Worm (Caenorhabditis elegans) whole organism, mixed stage, embryonic: ENCODE results near the gene clc-11.

Experiments used
- M03D4.4 ChIP-seq: sonication (generic microtip); optimal IDR thresholded peaks from 2 replicates; lab custom pipeline; 2017; ENCODE audit warnings: mild to moderate bottlenecking, missing genetic modification characterization, missing compliant biosample characterization
- bed-3 ChIP-seq: fragments of 200-800 bp; sonication (Bioruptor generic); optimal IDR thresholded peaks from 3 replicates; lab custom pipeline; 2018; ENCODE audit warnings: mild to moderate bottlenecking, missing genetic modification characterization, moderate library complexity, missing compliant biosample characterization
- blmp-1 ChIP-seq: fragments of 150-350 bp; optimal IDR thresholded peaks from 2 replicates; lab custom pipeline; 2014; ENCODE audit warnings: missing biosample characterization, missing genetic modification characterization
- ceh-43 ChIP-seq: fragments of 200-800 bp; sonication (Bioruptor generic); optimal IDR thresholded peaks from 2 replicates; lab custom pipeline; 2018; ENCODE audit warnings: mild to moderate bottlenecking, missing genetic modification characterization, moderate library complexity, missing compliant biosample characterization
- ceh-83 ChIP-seq: fragments of 200-800 bp; sonication (Bioruptor generic); optimal IDR thresholded peaks from 2 replicates; lab custom pipeline; 2018; ENCODE audit warnings: mild to moderate bottlenecking, missing genetic modification characterization, missing compliant biosample characterization
- ces-1 ChIP-seq: fragments of 150-350 bp; optimal IDR thresholded peaks from 2 replicates; lab custom pipeline; 2014; ENCODE audit warnings: missing biosample characterization, missing genetic modification reagents, missing genetic modification characterization
- cnd-1 ChIP-seq: fragments of 200-800 bp; sonication (Bioruptor generic); optimal IDR thresholded peaks from 2 replicates; lab custom pipeline; 2018; ENCODE audit warnings: mild to moderate bottlenecking, missing genetic modification characterization, missing compliant biosample characterization
- drap-1 ChIP-seq: fragments of 200-800 bp; sonication (Bioruptor generic); optimal IDR thresholded peaks from 3 replicates; lab custom pipeline; 2018; ENCODE audit warnings: mild to moderate bottlenecking, missing genetic modification characterization, missing compliant biosample characterization
- elt-1 ChIP-seq: sonication (generic microtip); optimal IDR thresholded peaks from 2 replicates; lab custom pipeline; 2017; ENCODE audit warnings: missing genetic modification characterization, mild to moderate bottlenecking, missing compliant biosample characterization, antibody characterized with exemption, moderate library complexity, borderline replicate concordance; ENCODE audit not compliant: insufficient read depth
- elt-3 ChIP-seq: fragments of 150-350 bp; optimal IDR thresholded peaks from 2 replicates; lab custom pipeline; 2014; ENCODE audit warnings: missing biosample characterization, missing genetic modification characterization
- flh-1 ChIP-seq: fragments of 200-800 bp; sonication (Bioruptor generic); optimal IDR thresholded peaks from 2 replicates; lab custom pipeline; 2018; ENCODE audit warnings: mild to moderate bottlenecking, missing genetic modification characterization, moderate library complexity, missing compliant biosample characterization
- ham-2 ChIP-seq: fragments of 200-800 bp; sonication (Bioruptor generic); optimal IDR thresholded peaks from 2 replicates; lab custom pipeline; 2018; ENCODE audit warnings: mild to moderate bottlenecking, missing genetic modification characterization, missing compliant biosample characterization
- hlh-1 ChIP-seq: fragments of 150-350 bp; optimal IDR thresholded peaks from 2 replicates; lab custom pipeline; 2014; ENCODE audit warnings: missing biosample characterization, missing genetic modification reagents, missing genetic modification characterization
- lin-32 ChIP-seq: fragments of 200-800 bp; sonication (Bioruptor generic); optimal IDR thresholded peaks from 2 replicates; lab custom pipeline; 2018; ENCODE audit warnings: mild to moderate bottlenecking, missing genetic modification characterization, missing compliant biosample characterization
- lsy-2 ChIP-seq: fragments of 150-350 bp; optimal IDR thresholded peaks from 2 replicates; lab custom pipeline; 2014; ENCODE audit warnings: missing biosample characterization, missing genetic modification characterization
- mab-5 ChIP-seq: fragments of 150-350 bp; optimal IDR thresholded peaks from 2 replicates; lab custom pipeline; 2014; ENCODE audit warnings: missing biosample characterization, missing genetic modification characterization
- mep-1 ChIP-seq: fragments of 150-350 bp; optimal IDR thresholded peaks from 2 replicates; lab custom pipeline; 2017; ENCODE audit warnings: missing biosample characterization, missing genetic modification reagents, missing genetic modification characterization, inconsistent platforms
- mls-2 ChIP-seq: sonication (generic microtip); optimal IDR thresholded peaks from 2 replicates; lab custom pipeline; 2016; ENCODE audit warnings: mild to moderate bottlenecking, missing genetic modification characterization, moderate library complexity, missing compliant biosample characterization
- nhr-12 ChIP-seq: fragments of 150-350 bp; optimal IDR thresholded peaks from 2 replicates; lab custom pipeline; 2014; ENCODE audit warnings: missing biosample characterization, missing genetic modification characterization
- nhr-2 ChIP-seq: fragments of 150-350 bp; optimal IDR thresholded peaks from 2 replicates; lab custom pipeline; 2014; ENCODE audit warnings: missing biosample characterization, missing genetic modification characterization
- nhr-237 ChIP-seq: fragments of 150-350 bp; optimal IDR thresholded peaks from 2 replicates; lab custom pipeline; 2014; ENCODE audit warnings: missing biosample characterization, missing genetic modification characterization
- nhr-28 ChIP-seq: fragments of 150-350 bp; optimal IDR thresholded peaks from 2 replicates; lab custom pipeline; 2014; ENCODE audit warnings: missing biosample characterization, missing genetic modification characterization
- nhr-76 ChIP-seq: sonication (generic microtip); optimal IDR thresholded peaks from 2 replicates; lab custom pipeline; 2017; ENCODE audit warnings: missing biosample characterization, missing genetic modification characterization
- sem-2 ChIP-seq: fragments of 200-800 bp; sonication (Bioruptor generic); optimal IDR thresholded peaks from 2 replicates; lab custom pipeline; 2018; ENCODE audit warnings: mild to moderate bottlenecking, missing genetic modification characterization, missing compliant biosample characterization
- snpc-4 ChIP-seq: fragments of 150-350 bp; optimal IDR thresholded peaks from 2 replicates; lab custom pipeline; 2014; ENCODE audit warnings: missing biosample characterization, missing genetic modification characterization
- sptf-1 ChIP-seq: sonication (generic microtip); optimal IDR thresholded peaks from 2 replicates; lab custom pipeline; 2017; ENCODE audit warnings: mild to moderate bottlenecking, missing genetic modification characterization, moderate library complexity, missing compliant biosample characterization
- tbx-8 ChIP-seq: fragments of 200-800 bp; sonication (Bioruptor generic); optimal IDR thresholded peaks from 2 replicates; lab custom pipeline; 2018; ENCODE audit warnings: mild to moderate bottlenecking, missing genetic modification characterization, moderate library complexity, missing compliant biosample characterization
- unc-39 ChIP-seq: fragments of 150-350 bp; optimal IDR thresholded peaks from 2 replicates; lab custom pipeline; 2014; ENCODE audit warnings: missing biosample characterization, missing genetic modification characterization
- unc-62 ChIP-seq: fragments of 150-350 bp; optimal IDR thresholded peaks from 2 replicates; lab custom pipeline; 2014; ENCODE audit warnings: missing biosample characterization, missing genetic modification reagents, missing genetic modification characterization
- zip-8 ChIP-seq: fragments of 150-350 bp; optimal IDR thresholded peaks from 2 replicates; lab custom pipeline; 2014; ENCODE audit warnings: missing biosample characterization, missing genetic modification characterization
- ztf-11 ChIP-seq: fragments of 150-350 bp; optimal IDR thresholded peaks from 2 replicates; lab custom pipeline; 2014; ENCODE audit warnings: missing biosample characterization, missing genetic modification characterization

The clc-11 gene

ce11 chrV:16175227-16175626, 35.8 kb upstream of the clc-11 start:
- TF ChIP-seq nhr-12 (no peak), hlh-1 (tag; lab: Kevin White, UChicago) (no peak), drap-1 (GFP tag; lab: Kevin White, UChicago) (no peak), lsy-2 (tag; lab: Kevin White, UChicago) (no peak), elt-1 (tag; lab: Kevin White, UChicago) (no peak), mab-5 (tag; lab: Kevin White, UChicago) (no peak), snpc-4 (tag; lab: Kevin White, UChicago) (no peak), nhr-76 (no peak), elt-3 (tag; lab: Kevin White, UChicago) (no peak), sem-2 (GFP tag; lab: Kevin White, UChicago) (no peak), blmp-1 (tag; lab: Kevin White, UChicago) (no peak)

- no peak for TF ChIP-seq mep-1 (tag; lab: Kevin White, UChicago)
- no peak for TF ChIP-seq nhr-76
- TF ChIP-seq unc-62 (GFP tag; lab: Kevin White, UChicago), result no peak
- no peak for TF ChIP-seq elt-1 (tag; lab: Kevin White, UChicago)
- TF ChIP-seq lin-32 (GFP tag; lab: Kevin White, UChicago), result no peak
- no peak for TF ChIP-seq ham-2
- TF ChIP-seq unc-39, result no peak
- TF ChIP-seq mls-2 (tag; lab: Kevin White, UChicago), result no peak
- no peak for TF ChIP-seq tbx-8 (GFP tag; lab: Kevin White, UChicago)
- no peak for TF ChIP-seq hlh-1 (tag; lab: Kevin White, UChicago)
- no peak for TF ChIP-seq nhr-28
- TF ChIP-seq zip-8, result no peak
- no peak for TF ChIP-seq bed-3 (GFP tag; lab: Kevin White, UChicago)
Observed at ce11 chrV:16174109-16174508, 34.7 kb upstream of the clc-11 start.

- no peak for TF ChIP-seq ceh-43 (GFP tag; lab: Kevin White, UChicago)
- no peak for TF ChIP-seq nhr-76
- no peak for TF ChIP-seq nhr-2 (tag; lab: Kevin White, UChicago)
- TF ChIP-seq hlh-1 (tag; lab: Kevin White, UChicago), result no peak
- TF ChIP-seq nhr-237 (tag; lab: Kevin White, UChicago), result no peak
- no peak for TF ChIP-seq blmp-1 (tag; lab: Kevin White, UChicago)
- no peak for TF ChIP-seq mls-2 (tag; lab: Kevin White, UChicago)
- TF ChIP-seq ces-1 (GFP tag; lab: Kevin White, UChicago), result no peak
- TF ChIP-seq sem-2 (GFP tag; lab: Kevin White, UChicago), result no peak
- no peak for TF ChIP-seq ztf-11 (tag; lab: Kevin White, UChicago)
- TF ChIP-seq zip-8, result no peak
- no peak for TF ChIP-seq M03D4.4
- no peak for TF ChIP-seq unc-62 (GFP tag; lab: Kevin White, UChicago)
- TF ChIP-seq unc-39, result no peak
- TF ChIP-seq lin-32 (GFP tag; lab: Kevin White, UChicago), result no peak
- TF ChIP-seq bed-3 (GFP tag; lab: Kevin White, UChicago), result no peak
Observed at ce11 chrV:16171721-16172120, 32.3 kb upstream of the clc-11 start, which contains the start of gene K05D4.9. Gene K05D4.9 (minus strand): TSS chrV:16171821.

ce11 chrV:16169026-16169425, 29.6 kb upstream of the clc-11 start, which contains the start of gene str-111:
Gene str-111 (minus strand): TSS chrV:16169126.
- no peak for TF ChIP-seq flh-1 (GFP tag; lab: Kevin White, UChicago)
- TF ChIP-seq, all 35 proteins: peak for 0

ce11 chrV:16165936-16166335, 26.5 kb upstream of the clc-11 start, which contains the start of gene str-108:
Gene str-108 (plus strand): TSS chrV:16166236.
- TF ChIP-seq drap-1 (GFP tag; lab: Kevin White, UChicago) (no peak), nhr-237 (tag; lab: Kevin White, UChicago) (no peak), nhr-12 (no peak), mls-2 (tag; lab: Kevin White, UChicago) (no peak), sptf-1 (tag; lab: Kevin White, UChicago) (no peak), ceh-83 (GFP tag; lab: Kevin White, UChicago) (no peak), mab-5 (tag; lab: Kevin White, UChicago) (no peak), cnd-1 (tag; lab: Kevin White, UChicago) (no peak), M03D4.4 (no peak), elt-1 (tag; lab: Kevin White, UChicago) (no peak), blmp-1 (tag; lab: Kevin White, UChicago) (no peak), mep-1 (tag; lab: Kevin White, UChicago) (no peak), zip-8 (no peak)
